Fruit fly (Drosophila melanogaster): ENCODE measurements around the gene CG7443.

DNA sequence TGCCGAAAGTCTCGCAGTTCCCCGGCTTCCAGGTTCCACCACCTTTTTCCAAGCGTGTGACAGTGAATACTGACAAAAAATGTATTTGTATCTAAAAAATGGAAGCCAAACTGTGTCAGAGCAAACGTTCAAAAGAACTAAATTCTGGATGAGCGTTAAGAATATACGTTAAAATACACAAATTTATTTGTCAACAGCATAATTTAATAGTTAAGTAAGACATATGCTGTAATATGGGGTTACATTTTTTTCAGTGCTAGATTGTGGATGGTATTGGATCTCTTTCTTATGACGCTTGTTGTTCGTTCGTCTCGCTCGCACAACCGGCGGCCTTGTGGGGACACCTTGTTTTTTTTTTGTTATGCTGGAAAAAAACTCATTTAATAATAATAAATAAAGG lies 31.5 kb downstream of the CG7443 start:
- TF ChIP-seq fd59A (GFP tag; optimal IDR thresholded peaks at IDR 0.05): peak; percentile 67
- TF ChIP-seq CG9139 (GFP tag; optimal IDR thresholded peaks at IDR 0.05): peak; percentile 58
- no peak for TF ChIP-seq Hr38 (GFP tag; optimal IDR thresholded peaks at IDR 0.05)
- peak; percentile 75 for TF ChIP-seq dsx (GFP tag; optimal IDR thresholded peaks at IDR 0.05; ENCODE audit: poor library complexity, severe bottlenecking)
- TF ChIP-seq CG7368 (GFP tag; optimal IDR thresholded peaks at IDR 0.05): peak; percentile 85
- peak; percentile 90 for TF ChIP-seq acj6 (GFP tag; optimal IDR thresholded peaks at IDR 0.05)
- TF ChIP-seq vri (GFP tag; optimal IDR thresholded peaks at IDR 0.05): peak; percentile 50
- TF ChIP-seq CG6808 (GFP tag; optimal IDR thresholded peaks at IDR 0.05): peak; percentile 67
- peak; percentile 89 for TF ChIP-seq Ets96B (tag; optimal IDR thresholded peaks at IDR 0.05)
- peak; percentile 90 for TF ChIP-seq OdsH (GFP tag; optimal IDR thresholded peaks at IDR 0.05)
- peak; percentile 77 for TF ChIP-seq Gug (GFP tag; IDR thresholded peaks at IDR 0.05)
- TF ChIP-seq CG6276 (GFP tag; optimal IDR thresholded peaks at IDR 0.05): peak; percentile 77
- peak; percentile 28 for TF ChIP-seq CG6854 (GFP tag; optimal IDR thresholded peaks at IDR 0.05)
- TF ChIP-seq Lpt (GFP tag; optimal IDR thresholded peaks at IDR 0.05): peak; percentile 83

All from whole organism, prepupa.